Worm (Caenorhabditis elegans) whole organism, L1 larva: ENCODE results near the gene srg-4.

Experiments used
- C16A3.4 ChIP-seq: fragments of 150-350 bp; optimal IDR thresholded peaks from 2 replicates; lab custom pipeline; 2014; ENCODE audit warnings: missing biosample characterization, missing genetic modification characterization
- F16B12.6 ChIP-seq: fragments of 150-350 bp; optimal IDR thresholded peaks from 2 replicates; lab custom pipeline; 2014; ENCODE audit warnings: missing biosample characterization, missing genetic modification characterization
- Y116A8C.19 ChIP-seq: sonication (generic microtip); optimal IDR thresholded peaks from 2 replicates; lab custom pipeline; 2016; ENCODE audit warnings: missing compliant biosample characterization, missing genetic modification characterization, borderline replicate concordance
- ama-1 ChIP-seq: fragments of 150-350 bp; optimal IDR thresholded peaks from 2 replicates; lab custom pipeline; 2014
- blmp-1 ChIP-seq: fragments of 150-350 bp; optimal IDR thresholded peaks from 2 replicates; lab custom pipeline; 2014; ENCODE audit warnings: missing biosample characterization, missing genetic modification characterization
- ceh-63 ChIP-seq: fragments of 200-800 bp; sonication (Bioruptor generic); optimal IDR thresholded peaks from 2 replicates; lab custom pipeline; 2018; ENCODE audit warnings: mild to moderate bottlenecking, missing genetic modification characterization, missing compliant biosample characterization
- ceh-90 ChIP-seq: sonication (generic microtip); optimal IDR thresholded peaks from 2 replicates; lab custom pipeline; 2016; ENCODE audit warnings: missing genetic modification characterization, missing compliant biosample characterization
- dpl-1 ChIP-seq, 3 experiments: fragments of 150-350 bp in 2 of 3; sonication (generic microtip) in 1 of 3; optimal IDR thresholded peaks; 2 replicates each; lab custom pipeline; 2014 to 2017; ENCODE audit warnings: missing biosample characterization in 3 of 3, missing genetic modification characterization in 3 of 3, missing genetic modification reagents in 3 of 3
- dsc-1 ChIP-seq: sonication (generic microtip); optimal IDR thresholded peaks from 2 replicates; lab custom pipeline; 2016; ENCODE audit warnings: mild to moderate bottlenecking, missing genetic modification characterization, missing compliant biosample characterization
- efl-1 ChIP-seq, 4 experiments: fragments of 150-350 bp; optimal IDR thresholded peaks in 3 of 4; peaks in 1 of 4; 1 replicate in 1 of 4; 2 replicates in 3 of 4; lab custom pipeline; 2014; ENCODE audit warnings: missing biosample characterization in 2 of 4, missing genetic modification characterization in 2 of 4, missing genetic modification reagents in 2 of 4
- elt-2 ChIP-seq: sonication (generic microtip); optimal IDR thresholded peaks from 2 replicates; lab custom pipeline; 2016; ENCODE audit warnings: missing genetic modification characterization, mild to moderate bottlenecking, inconsistent platforms, missing compliant biosample characterization, missing genetic modification reagents
- elt-3 ChIP-seq, 6 experiments: fragments of 150-350 bp in 1 of 6; sonication (generic microtip); optimal IDR thresholded peaks; 2 replicates each; lab custom pipeline; 2017 to 2018; ENCODE audit warnings: missing biosample characterization in 6 of 6, missing genetic modification characterization in 6 of 6, inconsistent platforms in 1 of 6
- fkh-10 ChIP-seq: sonication (generic microtip); optimal IDR thresholded peaks from 2 replicates; lab custom pipeline; 2017; ENCODE audit warnings: missing biosample characterization, missing genetic modification reagents, missing genetic modification characterization
- fkh-4 ChIP-seq: sonication (generic microtip); optimal IDR thresholded peaks from 2 replicates; lab custom pipeline; 2016; ENCODE audit warnings: missing compliant biosample characterization, missing genetic modification characterization, borderline replicate concordance
- fkh-8 ChIP-seq: sonication (generic microtip); optimal IDR thresholded peaks from 2 replicates; lab custom pipeline; 2016; ENCODE audit warnings: mild to moderate bottlenecking, missing genetic modification characterization, missing compliant biosample characterization
- grh-1 ChIP-seq: fragments of 200-800 bp; sonication (Bioruptor generic); IDR thresholded peaks from 2 replicates; pipeline ENCODE4 v1.3.6; 2022; ENCODE audit warnings: missing genetic modification reagents, missing genetic modification characterization, missing compliant biosample characterization
- hlh-4 ChIP-seq: sonication (generic microtip); optimal IDR thresholded peaks from 2 replicates; lab custom pipeline; 2016; ENCODE audit warnings: mild to moderate bottlenecking, missing genetic modification characterization, missing compliant biosample characterization
- irx-1 ChIP-seq: sonication (generic microtip); optimal IDR thresholded peaks from 2 replicates; lab custom pipeline; 2016; ENCODE audit warnings: missing genetic modification characterization, missing compliant biosample characterization
- jun-1 ChIP-seq: fragments of 150-350 bp; optimal IDR thresholded peaks from 2 replicates; lab custom pipeline; 2014; ENCODE audit warnings: missing biosample characterization, missing genetic modification reagents, missing genetic modification characterization
- lin-35 ChIP-seq, 2 experiments: fragments of 150-350 bp; optimal IDR thresholded peaks; 2 replicates each; lab custom pipeline; 2014; ENCODE audit warnings: missing biosample characterization in 2 of 2, missing genetic modification characterization in 2 of 2, missing genetic modification reagents in 2 of 2
- lsy-2 ChIP-seq, 2 experiments: fragments of 150-350 bp; optimal IDR thresholded peaks; 2 replicates each; lab custom pipeline; 2014; ENCODE audit warnings: missing biosample characterization in 2 of 2, missing genetic modification characterization in 2 of 2
- mab-9 ChIP-seq: fragments of 200-800 bp; sonication (Bioruptor generic); IDR thresholded peaks from 2 replicates; pipeline ENCODE4 v1.3.6; 2022; ENCODE audit warnings: missing genetic modification reagents, missing genetic modification characterization, missing compliant biosample characterization
- mep-1 ChIP-seq: fragments of 150-350 bp; optimal IDR thresholded peaks from 2 replicates; lab custom pipeline; 2014; ENCODE audit warnings: missing biosample characterization, missing genetic modification characterization
- nhr-12 ChIP-seq: sonication (generic microtip); optimal IDR thresholded peaks from 2 replicates; lab custom pipeline; 2017; ENCODE audit warnings: missing biosample characterization, missing genetic modification characterization
- nhr-20 ChIP-seq: sonication (generic microtip); optimal IDR thresholded peaks from 2 replicates; lab custom pipeline; 2016; ENCODE audit warnings: mild to moderate bottlenecking, missing genetic modification characterization, missing compliant biosample characterization
- nhr-47 ChIP-seq: sonication (generic microtip); optimal IDR thresholded peaks from 2 replicates; lab custom pipeline; 2016; ENCODE audit warnings: mild to moderate bottlenecking, missing genetic modification characterization, moderate library complexity, missing compliant biosample characterization
- nhr-76 ChIP-seq: sonication (generic microtip); optimal IDR thresholded peaks from 2 replicates; lab custom pipeline; 2017; ENCODE audit warnings: missing biosample characterization, missing genetic modification characterization
- nhr-84 ChIP-seq: sonication (generic microtip); optimal IDR thresholded peaks from 2 replicates; lab custom pipeline; 2017; ENCODE audit warnings: missing biosample characterization, missing genetic modification characterization
- pax-3 ChIP-seq: fragments of 200-800 bp; sonication (Bioruptor generic); optimal IDR thresholded peaks from 2 replicates; lab custom pipeline; 2018; ENCODE audit warnings: mild to moderate bottlenecking, missing genetic modification characterization, moderate library complexity, missing compliant biosample characterization
- snpc-4 ChIP-seq: fragments of 150-350 bp; optimal IDR thresholded peaks from 2 replicates; lab custom pipeline; 2014; ENCODE audit warnings: missing biosample characterization, missing genetic modification characterization
- sox-4 ChIP-seq: sonication (generic microtip); optimal IDR thresholded peaks from 2 replicates; lab custom pipeline; 2016; ENCODE audit warnings: missing genetic modification characterization, missing compliant biosample characterization
- tbx-2 ChIP-seq: sonication (generic microtip); optimal IDR thresholded peaks from 2 replicates; lab custom pipeline; 2016; ENCODE audit warnings: missing genetic modification characterization, missing compliant biosample characterization
- tlp-1 ChIP-seq: fragments of 150-350 bp; optimal IDR thresholded peaks from 2 replicates; lab custom pipeline; 2014; ENCODE audit warnings: missing biosample characterization, missing genetic modification characterization
- unc-130 ChIP-seq: fragments of 150-350 bp; optimal IDR thresholded peaks from 2 replicates; lab custom pipeline; 2017; ENCODE audit warnings: missing biosample characterization, missing genetic modification characterization, inconsistent platforms
- unc-30 ChIP-seq: sonication (generic microtip); optimal IDR thresholded peaks from 2 replicates; lab custom pipeline; 2017; ENCODE audit warnings: missing biosample characterization, missing genetic modification characterization
- unc-98 ChIP-seq: fragments of 200-800 bp; sonication (Bioruptor generic); IDR thresholded peaks from 2 replicates; pipeline ENCODE4 v1.3.6; 2022; ENCODE audit warnings: missing genetic modification characterization, missing compliant biosample characterization
- vab-15 ChIP-seq: sonication (generic microtip); optimal IDR thresholded peaks from 2 replicates; lab custom pipeline; 2017; ENCODE audit warnings: missing genotype, mild to moderate bottlenecking, missing genetic modification characterization, missing compliant biosample characterization
- ztf-4 ChIP-seq: fragments of 150-350 bp; optimal IDR thresholded peaks from 2 replicates; lab custom pipeline; 2014; ENCODE audit warnings: missing biosample characterization, missing genetic modification characterization

The srg-4 gene

DNA sequence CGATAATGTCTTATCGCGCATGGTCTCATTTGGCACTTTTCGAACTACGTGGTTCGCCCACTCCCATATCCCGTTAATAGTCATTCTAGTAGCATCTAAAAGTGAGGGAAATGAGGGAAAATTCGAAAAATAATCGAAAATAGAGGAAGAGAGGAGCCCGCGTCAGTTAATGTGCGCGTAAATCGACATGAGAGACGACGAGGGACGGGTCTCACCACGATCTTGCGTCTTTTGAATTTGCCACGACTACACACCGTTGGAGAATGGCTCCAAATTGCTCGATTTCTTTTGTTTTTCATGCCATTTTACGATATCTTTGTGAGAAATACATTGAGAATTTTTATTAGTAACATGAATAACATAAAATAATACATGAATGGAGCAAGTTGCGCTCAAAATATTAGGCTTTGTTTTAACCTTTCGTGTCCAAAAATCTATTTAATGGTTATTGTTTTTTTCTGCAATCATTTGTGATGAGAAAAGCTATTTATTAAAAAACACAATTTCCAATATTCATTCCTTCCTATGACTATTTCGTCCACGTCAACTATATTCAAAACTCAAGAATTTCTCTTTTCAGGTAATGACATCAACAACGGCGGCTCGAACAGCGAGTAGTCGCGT is 13.7 kb downstream of the srg-4 start, which contains the start of the genes gen-1 and stt-3 (continued):
- TF ChIP-seq elt-3 (tag; optimal IDR thresholded peaks at IDR 0.05; lab: Kevin White, UChicago) (no peak), nhr-84 (no peak), F16B12.6 (tag; lab: Kevin White, UChicago) (no peak), tlp-1 (tag; lab: Kevin White, UChicago) (no peak), irx-1 (tag; lab: Kevin White, UChicago) (no peak), nhr-12 (tag; lab: Kevin White, UChicago) (no peak), lin-35 (GFP tag; optimal IDR thresholded peaks at IDR 0.05; lab: Kevin White, UChicago) (peak; percentile 2 to 65), ama-1 (lab: Kevin White, UChicago) (no peak), hlh-4 (tag; lab: Kevin White, UChicago) (no peak), unc-98 (no peak), ceh-90 (tag; lab: Kevin White, UChicago) (no peak), vab-15 (tag; lab: Kevin White, UChicago) (no peak), nhr-76 (tag; lab: Kevin White, UChicago) (no peak), dpl-1 (GFP tag; optimal IDR thresholded peaks at IDR 0.05; lab: Kevin White, UChicago) (peak in 2 of 3 experiments; percentile 42 to 56)
- TF ChIP-seq, all 84 proteins: peak for 6

DNA sequence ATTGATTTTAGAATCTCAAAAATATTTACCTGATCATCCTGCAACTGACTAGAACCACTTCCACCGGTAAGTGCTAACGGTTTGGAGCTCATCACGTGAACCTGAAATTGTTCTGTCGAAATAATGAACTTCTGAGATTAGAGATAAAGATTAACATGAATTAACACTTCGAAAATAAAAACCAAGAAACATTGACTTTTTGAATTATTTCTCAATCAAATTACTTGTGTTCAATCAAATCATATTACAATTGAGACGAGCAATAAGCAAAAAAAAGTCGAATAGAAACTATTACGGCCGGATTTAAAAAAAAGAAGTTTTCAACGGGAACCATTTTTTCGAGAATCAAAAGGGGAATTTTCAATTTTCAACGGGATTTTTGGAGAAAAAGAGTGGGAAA is 16.2 kb downstream of the srg-4 start, which contains the start of gene bcas-2:
Gene bcas-2 (minus strand): TSS at position 101 of the 400 bp plus-strand sequence.
- TF ChIP-seq ceh-63 (GFP tag; lab: Kevin White, UChicago) (no peak), dsc-1 (no peak)
- TF ChIP-seq, all 84 proteins: peak for 0

DNA sequence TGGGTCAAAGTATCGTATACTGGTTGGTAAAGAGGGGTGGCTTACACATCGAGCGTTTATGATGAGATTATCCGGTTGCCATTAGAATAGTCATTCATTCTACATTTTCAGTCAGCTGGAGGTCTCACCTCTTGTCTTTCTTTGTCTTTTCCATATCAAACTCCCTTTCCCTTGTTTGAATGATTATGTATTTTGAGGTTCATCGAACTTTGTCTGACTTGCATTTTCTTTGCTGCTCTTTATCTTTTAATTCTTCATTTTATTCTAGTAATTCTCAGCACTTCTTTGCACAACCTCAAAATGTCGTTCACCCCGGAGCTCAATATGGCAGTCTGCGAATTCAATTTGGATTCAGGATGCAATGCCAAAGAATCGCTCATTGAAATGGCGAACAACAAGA is 21.4 kb downstream of the srg-4 start, which contains the start of gene T12A2.3:
Gene T12A2.3 (plus strand): TSS at position 301 of the 400 bp plus-strand sequence.
- no peak for TF ChIP-seq unc-30 (tag; lab: Kevin White, UChicago)
- TF ChIP-seq tlp-1 (tag; lab: Kevin White, UChicago): no peak
- TF ChIP-seq grh-1: no peak
- TF ChIP-seq ceh-63 (GFP tag; lab: Kevin White, UChicago): no peak
- no peak for TF ChIP-seq sox-4 (tag; lab: Kevin White, UChicago)
- TF ChIP-seq lsy-2 (tag; optimal IDR thresholded peaks at IDR 0.05; lab: Kevin White, UChicago): no peak
- no peak for TF ChIP-seq vab-15 (tag; lab: Kevin White, UChicago)
- no peak for TF ChIP-seq fkh-10 (GFP tag; lab: Kevin White, UChicago)
- TF ChIP-seq, all 84 proteins: peak for 0

DNA sequence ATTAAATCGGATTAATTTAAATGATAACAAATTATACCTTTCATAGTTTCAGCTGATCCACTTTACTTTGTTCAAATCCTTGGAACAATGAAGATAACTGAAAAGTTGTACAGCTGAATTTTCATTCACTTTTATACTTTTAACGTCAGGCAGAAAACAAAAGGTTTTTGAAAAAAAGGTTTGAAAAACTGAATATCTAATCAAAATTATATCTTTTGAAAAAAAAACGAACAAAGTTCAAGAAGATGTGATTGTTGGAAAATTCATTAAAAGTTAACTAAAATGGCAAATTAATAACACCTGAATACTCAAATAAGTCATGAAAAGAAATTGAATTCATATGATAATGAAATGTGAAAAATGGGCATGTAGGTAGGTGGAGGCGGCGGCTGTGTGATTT is 25.2 kb downstream of the srg-4 start, which contains the start of gene T12A2.21:
Gene T12A2.21 (minus strand): TSS at position 101 of the 400 bp plus-strand sequence.
- TF ChIP-seq nhr-12 (tag; lab: Kevin White, UChicago): no peak
- TF ChIP-seq fkh-4 (tag; lab: Kevin White, UChicago): no peak
- TF ChIP-seq nhr-20 (tag; lab: Kevin White, UChicago): no peak

DNA sequence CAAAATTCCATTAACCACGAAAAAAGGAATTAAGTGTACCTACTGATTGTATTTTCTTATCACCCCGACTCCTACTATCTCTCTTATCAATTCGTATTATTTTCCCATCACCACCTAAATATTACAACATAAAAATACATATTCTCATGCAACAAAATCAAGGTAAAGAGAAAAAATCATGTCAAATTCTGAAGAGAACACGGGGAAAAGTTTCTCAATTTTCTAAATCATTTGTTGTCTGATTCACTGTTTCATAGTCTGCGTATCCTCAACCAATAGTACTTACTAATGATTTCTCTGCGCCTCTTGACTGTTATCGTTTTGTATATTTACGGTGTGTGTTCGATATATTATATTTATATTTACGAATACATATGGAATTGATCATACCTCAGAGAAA is 30.0 kb downstream of the srg-4 start:
- no peak for TF ChIP-seq nhr-47 (tag; lab: Kevin White, UChicago)
- no peak for TF ChIP-seq pax-3 (tag; lab: Kevin White, UChicago)
- no peak for TF ChIP-seq vab-15 (tag; lab: Kevin White, UChicago)
- TF ChIP-seq elt-3 (tag; optimal IDR thresholded peaks at IDR 0.05; lab: Kevin White, UChicago): peak in 2 of 6 experiments; percentile 58 to 76
- no peak for TF ChIP-seq ztf-4
- TF ChIP-seq tlp-1 (tag; lab: Kevin White, UChicago): peak; percentile 5
- peak in 1 of 2 experiments; percentile 4 for TF ChIP-seq efl-1 (optimal IDR thresholded peaks at IDR 0.05; lab: Kevin White, UChicago)
- peak in 1 of 2 experiments; percentile 83 for TF ChIP-seq efl-1 (GFP tag; optimal IDR thresholded peaks at IDR 0.05 in 1 of 2; lab: Kevin White, UChicago)
- no peak for TF ChIP-seq mab-9 (GFP tag; lab: Robert Waterston, UW)
- TF ChIP-seq elt-2: peak; percentile 69
- peak; percentile 23 for TF ChIP-seq mep-1 (tag; lab: Kevin White, UChicago)
- TF ChIP-seq tbx-2 (tag; lab: Kevin White, UChicago): no peak
- TF ChIP-seq unc-130 (tag; lab: Kevin White, UChicago): no peak
- peak; percentile 39 for TF ChIP-seq blmp-1 (tag; lab: Kevin White, UChicago)
- no peak for TF ChIP-seq fkh-8
- peak; percentile 1 for TF ChIP-seq jun-1 (tag; lab: Kevin White, UChicago)
- TF ChIP-seq nhr-20 (tag; lab: Kevin White, UChicago): peak; percentile 20
- peak in 1 of 2 experiments; percentile 47 for TF ChIP-seq lin-35 (GFP tag; optimal IDR thresholded peaks at IDR 0.05; lab: Kevin White, UChicago)
- TF ChIP-seq Y116A8C.19 (tag; lab: Kevin White, UChicago): no peak
- TF ChIP-seq snpc-4 (tag; lab: Kevin White, UChicago): no peak
- TF ChIP-seq ama-1 (lab: Kevin White, UChicago): no peak
- TF ChIP-seq C16A3.4 (tag; lab: Kevin White, UChicago): peak; percentile 1
- TF ChIP-seq, all 84 proteins: peak for 10
